Worm (Caenorhabditis elegans): ENCODE measurements around the gene vti-1.
A peak's percentile ranks its signal among the peaks of the same experiment; 100 is the strongest.
"Not testable (repeated sequence)": the region's sequence is repeated elsewhere in the genome, so short reads cannot be mapped to it uniquely, and the experiment has no call there.

DNA sequence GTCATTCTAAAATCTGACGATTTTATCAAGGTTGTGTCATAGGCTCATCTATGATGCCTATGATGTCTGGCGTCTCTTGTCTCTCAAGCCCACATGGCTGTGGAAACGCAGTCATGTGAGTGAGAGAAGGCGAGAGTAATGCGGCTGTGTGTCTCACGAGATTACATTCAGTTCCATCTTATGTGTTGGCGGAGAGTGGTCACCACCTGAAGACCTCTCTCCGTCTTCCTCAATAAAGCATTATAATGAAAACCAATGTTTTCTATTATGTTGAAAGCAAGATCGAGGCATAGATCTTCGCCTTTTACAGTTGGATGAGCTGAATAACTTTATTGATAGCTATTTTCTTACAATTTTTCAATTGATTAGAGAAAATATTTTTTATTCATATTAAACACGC lies 3.1 kb downstream of the vti-1 start:
- not testable (repeated sequence) for TF ChIP-seq T07F8.4 (tag; optimal IDR thresholded peaks at IDR 0.05); madf-3 (GFP tag; IDR thresholded peaks at IDR 0.05); unc-130 (GFP tag; optimal IDR thresholded peaks at IDR 0.05); unc-62 (GFP tag; optimal IDR thresholded peaks at IDR 0.05)
- TF ChIP-seq Y67H2A.10 (GFP tag; conservative IDR thresholded peaks at IDR 0.05), result 0 out of 2 replicates have a peak, but pooled peaks have one; percentile 8

All from whole organism, young adult.